Fruit fly (Drosophila melanogaster) whole organism, prepupa: ENCODE measurements around the gene Ube3a.

Source experiments
- Blimp-1 ChIP-seq: fragments of 200-800 bp; sonication (Bioruptor generic); optimal IDR thresholded peaks from 3 replicates; lab custom pipeline; 2017; ENCODE audit warnings: missing biosample characterization, missing genetic modification characterization, mild to moderate bottlenecking, moderate library complexity, missing genetic modification reagents
- CG10631 ChIP-seq: fragments of 200-800 bp; sonication (Bioruptor generic); optimal IDR thresholded peaks from 2 replicates; lab custom pipeline; 2016; ENCODE audit warnings: missing biosample characterization, missing genetic modification characterization
- CG10669 ChIP-seq: fragments of 200-800 bp; sonication (Bioruptor generic); optimal IDR thresholded peaks from 3 replicates; lab custom pipeline; 2018; ENCODE audit warnings: missing biosample characterization, mild to moderate bottlenecking, missing genetic modification characterization, moderate library complexity
- CG11294 ChIP-seq: fragments of 200-800 bp; sonication (Bioruptor generic); IDR thresholded peaks from 2 replicates; pipeline ENCODE4 v1.3.6; 2022; ENCODE audit warnings: missing biosample characterization, missing genetic modification characterization
- CG11762 ChIP-seq: fragments of 200-800 bp; sonication (Bioruptor generic); optimal IDR thresholded peaks from 3 replicates; lab custom pipeline; 2016; ENCODE audit warnings: missing biosample characterization, missing genetic modification characterization; ENCODE audit not compliant: insufficient read depth
- CG11902 ChIP-seq: fragments of 200-800 bp; sonication (Bioruptor generic); optimal IDR thresholded peaks from 3 replicates; lab custom pipeline; 2016; ENCODE audit warnings: missing biosample characterization, missing genetic modification characterization
- CG1621 ChIP-seq: fragments of 200-800 bp; sonication (Bioruptor generic); optimal IDR thresholded peaks from 3 replicates; lab custom pipeline; 2018; ENCODE audit warnings: missing biosample characterization, mild to moderate bottlenecking, missing genetic modification characterization
- CG3032 ChIP-seq: fragments of 200-800 bp; optimal IDR thresholded peaks from 2 replicates; lab custom pipeline; 2019; ENCODE audit warnings: missing biosample characterization, mild to moderate bottlenecking, missing genetic modification characterization, moderate library complexity
- CG32006 ChIP-seq: fragments of 200-800 bp; sonication (Bioruptor generic); optimal IDR thresholded peaks from 3 replicates; lab custom pipeline; 2017; ENCODE audit warnings: missing biosample characterization, mild to moderate bottlenecking, missing genetic modification characterization
- CG34406 ChIP-seq: fragments of 200-800 bp; sonication (Bioruptor generic); optimal IDR thresholded peaks from 3 replicates; lab custom pipeline; 2016; ENCODE audit warnings: missing biosample characterization, missing genetic modification characterization
- CG4318 ChIP-seq: fragments of 200-800 bp; sonication (Bioruptor generic); optimal IDR thresholded peaks from 3 replicates; lab custom pipeline; 2017; ENCODE audit warnings: missing biosample characterization, mild to moderate bottlenecking, missing genetic modification characterization
- CG6163 ChIP-seq: fragments of 200-800 bp; sonication (Bioruptor generic); IDR thresholded peaks from 3 replicates; pipeline ENCODE4 v1.3.6; 2022; ENCODE audit warnings: missing biosample characterization, missing genetic modification characterization
- CG6808 ChIP-seq: fragments of 200-800 bp; sonication (Bioruptor generic); optimal IDR thresholded peaks from 3 replicates; lab custom pipeline; 2017; ENCODE audit warnings: missing biosample characterization, missing genetic modification characterization, mild to moderate bottlenecking, moderate library complexity, missing genetic modification reagents
- CG7368 ChIP-seq: fragments of 200-800 bp; sonication (Bioruptor generic); optimal IDR thresholded peaks from 3 replicates; lab custom pipeline; 2016; ENCODE audit warnings: missing biosample characterization, missing genetic modification characterization
- CG8119 ChIP-seq: fragments of 200-800 bp; sonication (Bioruptor generic); IDR thresholded peaks from 3 replicates; pipeline ENCODE4 v1.3.6; 2022; ENCODE audit warnings: missing biosample characterization, missing genetic modification characterization
- CG8319 ChIP-seq: fragments of 200-800 bp; sonication (Bioruptor generic); optimal IDR thresholded peaks from 3 replicates; lab custom pipeline; 2016; ENCODE audit warnings: missing biosample characterization, missing genetic modification characterization
- CG8632 ChIP-seq: fragments of 200-800 bp; sonication (Bioruptor generic); optimal IDR thresholded peaks from 3 replicates; lab custom pipeline; 2016; ENCODE audit warnings: missing biosample characterization, missing genetic modification characterization
- CG9139 ChIP-seq: fragments of 200-800 bp; sonication (Bioruptor generic); optimal IDR thresholded peaks from 3 replicates; lab custom pipeline; 2017; ENCODE audit warnings: missing biosample characterization, mild to moderate bottlenecking, missing genetic modification characterization
- Eip75B ChIP-seq: fragments of 200-800 bp; sonication (Bioruptor generic); optimal IDR thresholded peaks from 3 replicates; lab custom pipeline; 2016; ENCODE audit warnings: missing biosample characterization, missing genetic modification characterization
- Eip78C ChIP-seq: fragments of 200-800 bp; sonication (Bioruptor generic); peaks from one replicate; lab custom pipeline; 2016; ENCODE audit warnings: missing biosample characterization, missing genetic modification characterization
- Eip93F ChIP-seq: fragments of 200-800 bp; sonication (Bioruptor generic); optimal IDR thresholded peaks from 2 replicates; lab custom pipeline; 2016; ENCODE audit warnings: missing biosample characterization, mild to moderate bottlenecking, missing genetic modification characterization
- Ets96B ChIP-seq: fragments of 200-800 bp; optimal IDR thresholded peaks from 2 replicates; lab custom pipeline; 2019; ENCODE audit warnings: missing biosample characterization, mild to moderate bottlenecking, missing genetic modification characterization, moderate library complexity
- Gug ChIP-seq: fragments of 200-800 bp; sonication (Bioruptor generic); IDR thresholded peaks from 2 replicates; pipeline ENCODE4 v1.3.6; 2022; ENCODE audit warnings: missing biosample characterization, missing genetic modification characterization
- Hr4 ChIP-seq: fragments of 200-800 bp; sonication (Bioruptor generic); optimal IDR thresholded peaks from 3 replicates; lab custom pipeline; 2016; ENCODE audit warnings: missing biosample characterization, missing genetic modification characterization
- Lpt ChIP-seq: fragments of 200-800 bp; sonication (Bioruptor generic); optimal IDR thresholded peaks from 3 replicates; lab custom pipeline; 2016; ENCODE audit warnings: missing biosample characterization, missing genetic modification characterization
- OdsH ChIP-seq: fragments of 200-800 bp; sonication (Bioruptor generic); optimal IDR thresholded peaks from 3 replicates; lab custom pipeline; 2016; ENCODE audit warnings: missing biosample characterization, missing genetic modification characterization
- Smox ChIP-seq: fragments of 200-800 bp; sonication (Bioruptor generic); optimal IDR thresholded peaks from 3 replicates; lab custom pipeline; 2016; ENCODE audit warnings: missing biosample characterization, missing genetic modification characterization
- Sox14 ChIP-seq: fragments of 200-800 bp; sonication (Bioruptor generic); optimal IDR thresholded peaks from 3 replicates; lab custom pipeline; 2016; ENCODE audit warnings: missing biosample characterization, missing genetic modification characterization
- achi ChIP-seq: fragments of 200-800 bp; sonication (Bioruptor generic); optimal IDR thresholded peaks from 3 replicates; lab custom pipeline; 2016; ENCODE audit warnings: missing biosample characterization, missing genetic modification characterization
- acj6 ChIP-seq: fragments of 200-800 bp; sonication (Bioruptor generic); optimal IDR thresholded peaks from 3 replicates; lab custom pipeline; 2016; ENCODE audit warnings: missing biosample characterization, missing genetic modification characterization
- cyc ChIP-seq: fragments of 200-800 bp; sonication (Bioruptor generic); optimal IDR thresholded peaks from 3 replicates; lab custom pipeline; 2016; ENCODE audit warnings: missing biosample characterization, missing genetic modification characterization
- dac ChIP-seq: fragments of 200-800 bp; sonication (Bioruptor generic); optimal IDR thresholded peaks from 2 replicates; lab custom pipeline; 2017; ENCODE audit warnings: missing biosample characterization, mild to moderate bottlenecking, missing genetic modification characterization
- dsx ChIP-seq: fragments of 200-800 bp; optimal IDR thresholded peaks from 3 replicates; lab custom pipeline; 2019; ENCODE audit warnings: missing biosample characterization, mild to moderate bottlenecking, missing genetic modification characterization, moderate library complexity; ENCODE audit not compliant: poor library complexity, severe bottlenecking
- eg ChIP-seq: fragments of 200-800 bp; sonication (Bioruptor generic); IDR thresholded peaks from 3 replicates; pipeline ENCODE4 v1.3.6; 2022; ENCODE audit warnings: missing biosample characterization, missing genetic modification characterization
- fd59A ChIP-seq: fragments of 200-800 bp; sonication (Bioruptor generic); optimal IDR thresholded peaks from 2 replicates; lab custom pipeline; 2017; ENCODE audit warnings: missing biosample characterization, mild to moderate bottlenecking, missing genetic modification characterization, missing genetic modification reagents
- fd85E ChIP-seq: fragments of 200-800 bp; sonication (Bioruptor generic); optimal IDR thresholded peaks from 3 replicates; lab custom pipeline; 2016; ENCODE audit warnings: missing biosample characterization, missing genetic modification characterization
- fkh ChIP-seq: fragments of 200-800 bp; sonication (Bioruptor generic); optimal IDR thresholded peaks from 3 replicates; lab custom pipeline; 2017; ENCODE audit warnings: missing biosample characterization, mild to moderate bottlenecking, missing genetic modification characterization, moderate library complexity
- net ChIP-seq: fragments of 200-800 bp; sonication (Bioruptor generic); optimal IDR thresholded peaks from 3 replicates; lab custom pipeline; 2016; ENCODE audit warnings: missing biosample characterization, missing genetic modification characterization
- pdm3 ChIP-seq: fragments of 200-800 bp; sonication (Bioruptor generic); optimal IDR thresholded peaks from 3 replicates; lab custom pipeline; 2016; ENCODE audit warnings: missing biosample characterization, missing genetic modification characterization
- salr ChIP-seq, 2 experiments: fragments of 200-800 bp; sonication (Bioruptor generic); optimal IDR thresholded peaks; 3 replicates each; lab custom pipeline; 2016 to 2018; ENCODE audit warnings: missing biosample characterization in 2 of 2, missing genetic modification characterization in 2 of 2, mild to moderate bottlenecking in 1 of 2
- spab ChIP-seq: fragments of 200-800 bp; sonication (Bioruptor generic); optimal IDR thresholded peaks from 2 replicates; lab custom pipeline; 2017; ENCODE audit warnings: missing biosample characterization, mild to moderate bottlenecking, missing genetic modification characterization, missing genetic modification reagents
- ss ChIP-seq, 2 experiments: fragments of 200-800 bp; sonication (Bioruptor generic); optimal IDR thresholded peaks; 2 replicates in 1 of 2; 3 replicates in 1 of 2; lab custom pipeline; 2017 to 2018; ENCODE audit warnings: mild to moderate bottlenecking in 2 of 2, missing biosample characterization in 2 of 2, missing genetic modification characterization in 2 of 2, moderate library complexity in 1 of 2
- svp ChIP-seq: fragments of 200-800 bp; sonication (Bioruptor generic); peaks from one replicate; lab custom pipeline; 2016; ENCODE audit warnings: missing biosample characterization, missing genetic modification characterization
- topi ChIP-seq: fragments of 200-800 bp; sonication (Bioruptor generic); optimal IDR thresholded peaks from 3 replicates; lab custom pipeline; 2016; ENCODE audit warnings: missing biosample characterization, missing genetic modification characterization
- vri ChIP-seq: fragments of 200-800 bp; sonication (Bioruptor generic); optimal IDR thresholded peaks from 3 replicates; lab custom pipeline; 2016; ENCODE audit warnings: missing biosample characterization, mild to moderate bottlenecking, missing genetic modification characterization

Ube3a gene

dm6 chr3L:11242410-11243291, 32.3 kb upstream of the Ube3a start:
- TF ChIP-seq CG8632: peak; percentile 26
- TF ChIP-seq net (GFP tag; lab: Kevin White, UChicago): no peak
- no peak for TF ChIP-seq dac (GFP tag; lab: Kevin White, UChicago)
- TF ChIP-seq CG10631 (GFP tag; lab: Kevin White, UChicago): peak; percentile 45
- peak; percentile 14 for TF ChIP-seq CG6808 (GFP tag; lab: Kevin White, UChicago)
- TF ChIP-seq Ets96B: peak; percentile 24
- peak; percentile 33 for TF ChIP-seq Hr4 (GFP tag; lab: Kevin White, UChicago)
- peak; percentile 34 for TF ChIP-seq achi (GFP tag; lab: Kevin White, UChicago)
- peak; percentile 5 for TF ChIP-seq dsx (GFP tag; lab: Kevin White, UChicago)
- peak; percentile 22 for TF ChIP-seq CG4318 (GFP tag; lab: Kevin White, UChicago)
- TF ChIP-seq vri (GFP tag; lab: Kevin White, UChicago): peak; percentile 60
- peak; percentile 32 for TF ChIP-seq Eip75B
- TF ChIP-seq Smox (GFP tag; lab: Kevin White, UChicago): no peak
- TF ChIP-seq OdsH (GFP tag; lab: Kevin White, UChicago): peak; percentile 16
- TF ChIP-seq salr (GFP tag; optimal IDR thresholded peaks at IDR 0.05; lab: Kevin White, UChicago): no peak
- TF ChIP-seq Gug (GFP tag; lab: Robert Waterston, UW): no peak
- TF ChIP-seq svp (GFP tag; lab: Kevin White, UChicago): peak; percentile 28
- TF ChIP-seq CG3032: peak; percentile 6
- peak; percentile 83 for TF ChIP-seq fkh
- TF ChIP-seq CG10669 (GFP tag; lab: Kevin White, UChicago): peak; percentile 30
- peak; percentile 65 for TF ChIP-seq CG6163 (GFP tag; lab: Robert Waterston, UW)
- peak; percentile 48 for TF ChIP-seq CG32006
- TF ChIP-seq Eip78C: peak; percentile 83
- peak; percentile 12 for TF ChIP-seq acj6 (GFP tag; lab: Kevin White, UChicago)
- peak; percentile 59; the same call in 2 of the 3 replicates for TF ChIP-seq eg
- TF ChIP-seq topi (GFP tag; lab: Kevin White, UChicago): no peak
- TF ChIP-seq CG34406 (GFP tag; lab: Kevin White, UChicago): peak; percentile 12
- peak; percentile 34 for TF ChIP-seq CG11762 (GFP tag; lab: Kevin White, UChicago)

dm6 chr3L:11241949-11242348, 31.6 kb upstream of the Ube3a start:
- TF ChIP-seq fd59A (GFP tag; lab: Kevin White, UChicago) (no peak), OdsH (GFP tag; lab: Kevin White, UChicago) (no peak), cyc (GFP tag; lab: Kevin White, UChicago) (no peak), CG10631 (GFP tag; lab: Kevin White, UChicago) (no peak), Eip93F (GFP tag; lab: Kevin White, UChicago) (peak; percentile 83), fd85E (GFP tag; lab: Kevin White, UChicago) (no peak), CG11762 (GFP tag; lab: Kevin White, UChicago) (no peak), net (GFP tag; lab: Kevin White, UChicago) (no peak), CG8319 (GFP tag; lab: Kevin White, UChicago) (no peak), svp (GFP tag; lab: Kevin White, UChicago) (no peak), CG6163 (GFP tag; lab: Robert Waterston, UW) (0 out of 3 replicates have a peak, but pooled peaks have one; percentile 25), CG9139 (GFP tag; lab: Kevin White, UChicago) (no peak), spab (GFP tag; lab: Kevin White, UChicago) (no peak), Sox14 (peak; percentile 57), CG1621 (tag; lab: Kevin White, UChicago) (no peak), CG4318 (GFP tag; lab: Kevin White, UChicago) (no peak), CG8632 (no peak), salr (GFP tag; optimal IDR thresholded peaks at IDR 0.05; lab: Kevin White, UChicago) (no peak), CG8119 (GFP tag; lab: Robert Waterston, UW) (no peak), Ets96B (no peak), dsx (GFP tag; lab: Kevin White, UChicago) (no peak), CG11902 (no peak), ss (GFP tag; optimal IDR thresholded peaks at IDR 0.05; lab: Kevin White, UChicago) (peak; percentile 32 to 53), CG7368 (no peak), CG34406 (GFP tag; lab: Kevin White, UChicago) (no peak), topi (GFP tag; lab: Kevin White, UChicago) (no peak), Lpt (GFP tag; lab: Kevin White, UChicago) (no peak), fkh (peak; percentile 13), vri (GFP tag; lab: Kevin White, UChicago) (peak; percentile 96), Blimp-1 (GFP tag; lab: Kevin White, UChicago) (no peak), CG3032 (no peak), Eip78C (no peak), Eip75B (no peak), pdm3 (GFP tag; lab: Kevin White, UChicago) (no peak), dac (GFP tag; lab: Kevin White, UChicago) (no peak), CG11294 (no peak)
